Worm (Caenorhabditis elegans) whole organism, L1 larva: ENCODE measurements around the gene C12D12.1.

Source experiments
- C16A3.4 ChIP-seq: fragments of 150-350 bp; optimal IDR thresholded peaks from 2 replicates; lab custom pipeline; 2014; ENCODE audit warnings: missing biosample characterization, missing genetic modification characterization
- C34B4.2 ChIP-seq: sonication (generic microtip); optimal IDR thresholded peaks from 2 replicates; lab custom pipeline; 2017; ENCODE audit warnings: mild to moderate bottlenecking, missing genetic modification characterization, missing compliant biosample characterization
- Y116A8C.19 ChIP-seq: sonication (generic microtip); optimal IDR thresholded peaks from 2 replicates; lab custom pipeline; 2016; ENCODE audit warnings: missing compliant biosample characterization, missing genetic modification characterization, borderline replicate concordance
- ceh-8 ChIP-seq: fragments of 200-800 bp; sonication (Bioruptor generic); optimal IDR thresholded peaks from 2 replicates; lab custom pipeline; 2018; ENCODE audit warnings: mild to moderate bottlenecking, missing genetic modification characterization, moderate library complexity, missing compliant biosample characterization
- dpl-1 ChIP-seq, 3 experiments: fragments of 150-350 bp in 2 of 3; sonication (generic microtip) in 1 of 3; optimal IDR thresholded peaks; 2 replicates each; lab custom pipeline; 2014 to 2017; ENCODE audit warnings: missing biosample characterization in 3 of 3, missing genetic modification characterization in 3 of 3, missing genetic modification reagents in 3 of 3
- dsc-1 ChIP-seq: sonication (generic microtip); optimal IDR thresholded peaks from 2 replicates; lab custom pipeline; 2016; ENCODE audit warnings: mild to moderate bottlenecking, missing genetic modification characterization, missing compliant biosample characterization
- efl-1 ChIP-seq, 4 experiments: fragments of 150-350 bp; optimal IDR thresholded peaks in 3 of 4; peaks in 1 of 4; 1 replicate in 1 of 4; 2 replicates in 3 of 4; lab custom pipeline; 2014; ENCODE audit warnings: missing biosample characterization in 2 of 4, missing genetic modification characterization in 2 of 4, missing genetic modification reagents in 2 of 4
- elt-2 ChIP-seq: sonication (generic microtip); optimal IDR thresholded peaks from 2 replicates; lab custom pipeline; 2016; ENCODE audit warnings: missing genetic modification characterization, mild to moderate bottlenecking, inconsistent platforms, missing compliant biosample characterization, missing genetic modification reagents
- fkh-10 ChIP-seq: sonication (generic microtip); optimal IDR thresholded peaks from 2 replicates; lab custom pipeline; 2017; ENCODE audit warnings: missing biosample characterization, missing genetic modification reagents, missing genetic modification characterization
- fkh-4 ChIP-seq: sonication (generic microtip); optimal IDR thresholded peaks from 2 replicates; lab custom pipeline; 2016; ENCODE audit warnings: missing compliant biosample characterization, missing genetic modification characterization, borderline replicate concordance
- hlh-4 ChIP-seq: sonication (generic microtip); optimal IDR thresholded peaks from 2 replicates; lab custom pipeline; 2016; ENCODE audit warnings: mild to moderate bottlenecking, missing genetic modification characterization, missing compliant biosample characterization
- jun-1 ChIP-seq: fragments of 150-350 bp; optimal IDR thresholded peaks from 2 replicates; lab custom pipeline; 2014; ENCODE audit warnings: missing biosample characterization, missing genetic modification reagents, missing genetic modification characterization
- lin-13 ChIP-seq: fragments of 150-350 bp; optimal IDR thresholded peaks from 2 replicates; lab custom pipeline; 2014; ENCODE audit warnings: missing biosample characterization, missing genetic modification reagents, missing genetic modification characterization
- lin-14 ChIP-seq: fragments of 200-800 bp; sonication (Bioruptor generic); optimal IDR thresholded peaks from 2 replicates; lab custom pipeline; 2018; ENCODE audit warnings: mild to moderate bottlenecking, missing genetic modification characterization, moderate library complexity, missing compliant biosample characterization
- lin-15B ChIP-seq: fragments of 150-350 bp; sonication (generic microtip); optimal IDR thresholded peaks from 3 replicates; lab custom pipeline; 2014; ENCODE audit warnings: missing biosample characterization, missing genetic modification characterization
- lin-35 ChIP-seq, 2 experiments: fragments of 150-350 bp; optimal IDR thresholded peaks; 2 replicates each; lab custom pipeline; 2014; ENCODE audit warnings: missing biosample characterization in 2 of 2, missing genetic modification characterization in 2 of 2, missing genetic modification reagents in 2 of 2
- mef-2 ChIP-seq: fragments of 150-350 bp; optimal IDR thresholded peaks from 2 replicates; lab custom pipeline; 2014; ENCODE audit warnings: missing biosample characterization, missing genetic modification characterization
- nhr-11 ChIP-seq: fragments of 150-350 bp; optimal IDR thresholded peaks from 2 replicates; lab custom pipeline; 2014; ENCODE audit warnings: missing biosample characterization, missing genetic modification characterization
- nhr-12 ChIP-seq: sonication (generic microtip); optimal IDR thresholded peaks from 2 replicates; lab custom pipeline; 2017; ENCODE audit warnings: missing biosample characterization, missing genetic modification characterization
- nhr-19 ChIP-seq: fragments of 200-800 bp; sonication (Bioruptor generic); conservative IDR thresholded peaks from 2 replicates; pipeline ENCODE4 v1.3.6; 2022; ENCODE audit warnings: missing genetic modification characterization, missing compliant biosample characterization
- nhr-20 ChIP-seq: sonication (generic microtip); optimal IDR thresholded peaks from 2 replicates; lab custom pipeline; 2016; ENCODE audit warnings: mild to moderate bottlenecking, missing genetic modification characterization, missing compliant biosample characterization
- nhr-47 ChIP-seq: sonication (generic microtip); optimal IDR thresholded peaks from 2 replicates; lab custom pipeline; 2016; ENCODE audit warnings: mild to moderate bottlenecking, missing genetic modification characterization, moderate library complexity, missing compliant biosample characterization
- nhr-76 ChIP-seq: sonication (generic microtip); optimal IDR thresholded peaks from 2 replicates; lab custom pipeline; 2017; ENCODE audit warnings: missing biosample characterization, missing genetic modification characterization
- nhr-84 ChIP-seq: sonication (generic microtip); optimal IDR thresholded peaks from 2 replicates; lab custom pipeline; 2017; ENCODE audit warnings: missing biosample characterization, missing genetic modification characterization
- pag-3 ChIP-seq: sonication (generic microtip); optimal IDR thresholded peaks from 2 replicates; lab custom pipeline; 2017; ENCODE audit warnings: missing genetic modification characterization, mild to moderate bottlenecking, missing compliant biosample characterization, antibody characterized with exemption, borderline replicate concordance; ENCODE audit not compliant: insufficient read depth
- pax-3 ChIP-seq: fragments of 200-800 bp; sonication (Bioruptor generic); optimal IDR thresholded peaks from 2 replicates; lab custom pipeline; 2018; ENCODE audit warnings: mild to moderate bottlenecking, missing genetic modification characterization, moderate library complexity, missing compliant biosample characterization
- rnt-1 ChIP-seq: sonication (generic microtip); optimal IDR thresholded peaks from 2 replicates; lab custom pipeline; 2016; ENCODE audit warnings: mild to moderate bottlenecking, missing genetic modification characterization, moderate library complexity, missing compliant biosample characterization
- snpc-4 ChIP-seq: fragments of 150-350 bp; optimal IDR thresholded peaks from 2 replicates; lab custom pipeline; 2014; ENCODE audit warnings: missing biosample characterization, missing genetic modification characterization
- sox-4 ChIP-seq: sonication (generic microtip); optimal IDR thresholded peaks from 2 replicates; lab custom pipeline; 2016; ENCODE audit warnings: missing genetic modification characterization, missing compliant biosample characterization
- unc-98 ChIP-seq: fragments of 200-800 bp; sonication (Bioruptor generic); IDR thresholded peaks from 2 replicates; pipeline ENCODE4 v1.3.6; 2022; ENCODE audit warnings: missing genetic modification characterization, missing compliant biosample characterization
- zag-1 ChIP-seq: fragments of 150-350 bp; optimal IDR thresholded peaks from 2 replicates; lab custom pipeline; 2014; ENCODE audit warnings: missing biosample characterization, missing genetic modification characterization
- ztf-11 ChIP-seq, 2 experiments: sonication (generic microtip); optimal IDR thresholded peaks; 2 replicates each; lab custom pipeline; 2016 to 2017; ENCODE audit warnings: missing genetic modification characterization in 2 of 2, missing biosample characterization in 1 of 2, missing compliant biosample characterization in 1 of 2

C12D12.1 gene

DNA sequence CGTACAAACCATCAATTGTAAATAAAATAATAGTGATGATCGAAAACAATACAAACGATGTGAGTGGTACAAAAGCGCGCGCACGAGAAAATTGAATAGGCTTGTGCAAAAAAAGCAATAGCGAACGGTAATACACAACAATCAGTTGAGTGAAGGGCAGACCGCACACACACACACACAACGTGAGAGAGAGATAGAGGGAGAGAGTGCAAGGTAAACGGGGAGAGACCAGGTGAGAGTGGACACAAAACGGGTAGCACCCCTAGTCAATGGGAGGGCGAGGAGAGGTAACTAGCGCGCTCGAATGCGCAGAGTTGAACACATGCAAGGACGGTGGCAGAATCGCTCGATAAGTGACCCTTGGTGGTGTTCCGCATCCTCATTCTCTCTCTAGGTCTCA lies 26.8 kb upstream of the C12D12.1 start (continued):
- no peak for TF ChIP-seq efl-1 (optimal IDR thresholded peaks at IDR 0.05; lab: Kevin White, UChicago)
- peak in 1 of 2 experiments; percentile 30 for TF ChIP-seq efl-1 (GFP tag; optimal IDR thresholded peaks at IDR 0.05 in 1 of 2; lab: Kevin White, UChicago)
- TF ChIP-seq C16A3.4 (tag; lab: Kevin White, UChicago): no peak
- no peak for TF ChIP-seq nhr-20 (tag; lab: Kevin White, UChicago)
- no peak for TF ChIP-seq pax-3 (tag; lab: Kevin White, UChicago)
- no peak for TF ChIP-seq fkh-10 (GFP tag; lab: Kevin White, UChicago)
- TF ChIP-seq lin-35 (GFP tag; optimal IDR thresholded peaks at IDR 0.05; lab: Kevin White, UChicago): peak in 1 of 2 experiments; percentile 18
- TF ChIP-seq Y116A8C.19: no peak
- no peak for TF ChIP-seq dpl-1 (GFP tag; optimal IDR thresholded peaks at IDR 0.05; lab: Kevin White, UChicago)

DNA sequence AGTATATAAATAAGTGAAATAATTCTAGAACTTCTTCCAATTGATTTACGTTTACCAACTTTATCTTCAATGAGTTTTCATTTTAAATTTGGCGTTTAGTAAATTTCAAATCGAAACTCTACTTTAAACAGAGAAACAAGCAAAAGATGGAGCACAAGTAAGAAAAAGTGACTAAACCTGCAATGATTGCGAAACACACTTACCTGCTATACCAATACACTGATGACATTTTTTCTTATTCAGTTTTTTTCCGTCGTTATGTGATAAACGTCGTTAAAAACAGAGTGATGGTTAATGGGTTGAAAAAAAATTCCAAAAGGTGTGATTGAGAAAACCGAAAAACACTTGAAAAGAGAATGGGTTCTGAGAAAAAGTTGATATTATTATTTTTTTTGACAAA lies 25.3 kb upstream of the C12D12.1 start:
- no peak for TF ChIP-seq lin-13
- no peak for TF ChIP-seq ceh-8 (GFP tag; lab: Kevin White, UChicago)
- TF ChIP-seq mef-2 (tag; lab: Kevin White, UChicago): no peak
- no peak for TF ChIP-seq efl-1 (optimal IDR thresholded peaks at IDR 0.05; lab: Kevin White, UChicago)
- TF ChIP-seq efl-1 (GFP tag; optimal IDR thresholded peaks at IDR 0.05 in 1 of 2; lab: Kevin White, UChicago): no peak
- no peak for TF ChIP-seq nhr-19 (GFP tag; lab: Robert Waterston, UW)
- TF ChIP-seq rnt-1 (tag; lab: Kevin White, UChicago): no peak

DNA sequence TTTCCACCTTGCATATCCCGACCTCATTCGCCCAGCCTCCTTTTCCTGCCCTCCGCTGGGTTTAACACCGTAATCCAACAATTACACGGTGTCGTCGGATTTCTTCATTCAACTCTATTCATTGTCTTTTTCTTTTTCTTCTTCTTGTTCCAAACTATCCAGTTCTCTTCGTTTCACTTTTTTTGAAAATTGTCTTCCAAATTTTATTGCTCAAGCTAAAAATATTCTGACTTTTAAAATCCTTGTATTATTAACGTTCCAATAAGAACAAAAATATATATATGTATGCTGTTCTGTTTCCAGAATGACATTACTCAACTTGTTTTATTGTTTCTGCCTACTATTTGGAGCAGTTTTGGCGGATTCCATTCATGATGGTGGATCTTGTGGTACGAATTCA lies 19.1 kb upstream of the C12D12.1 start, which contains the start of gene wrt-6:
TSS of gene wrt-6 (plus strand) at position 301 of the 400 bp plus-strand sequence.
- no peak for TF ChIP-seq zag-1
- no peak for TF ChIP-seq nhr-12 (tag; lab: Kevin White, UChicago)

DNA sequence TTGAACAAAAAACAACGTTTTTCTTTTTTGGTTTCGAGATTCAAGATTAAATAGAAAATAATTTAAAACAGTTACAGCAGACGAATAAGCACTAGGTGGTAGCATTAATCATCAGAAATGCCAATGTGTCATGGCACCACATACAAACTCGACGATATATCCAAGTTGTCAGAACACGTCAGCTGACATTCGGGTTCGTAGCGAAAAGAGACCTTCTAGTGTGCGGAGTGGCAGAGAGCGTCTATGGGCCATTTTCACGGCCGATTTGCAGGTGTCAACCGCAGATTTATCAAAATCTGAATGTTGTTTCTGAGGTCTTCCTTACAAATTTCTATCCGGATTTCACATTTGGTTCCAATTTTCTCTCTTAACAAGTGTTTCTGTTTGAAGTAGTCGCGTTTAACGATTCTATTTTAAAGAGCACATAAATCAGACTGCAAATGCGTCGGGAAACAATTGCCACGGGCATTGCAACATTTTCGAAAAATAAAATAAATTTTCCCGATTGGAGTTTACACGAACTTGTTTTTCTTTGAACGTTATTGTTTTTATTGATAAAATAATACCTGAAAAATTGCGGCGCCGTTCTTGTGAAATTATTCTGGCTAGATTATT lies 10.9 kb upstream of the C12D12.1 start:
- no peak for TF ChIP-seq nhr-84 (tag; lab: Kevin White, UChicago)
- no peak for TF ChIP-seq ztf-11 (tag; optimal IDR thresholded peaks at IDR 0.05; lab: Kevin White, UChicago)
- TF ChIP-seq nhr-11: no peak
- TF ChIP-seq rnt-1 (tag; lab: Kevin White, UChicago): peak; percentile 11
- TF ChIP-seq pag-3 (tag; lab: Kevin White, UChicago): peak; percentile 83
- peak; percentile 82 for TF ChIP-seq dsc-1 (tag; lab: Kevin White, UChicago)
- TF ChIP-seq fkh-4: peak; percentile 22

DNA sequence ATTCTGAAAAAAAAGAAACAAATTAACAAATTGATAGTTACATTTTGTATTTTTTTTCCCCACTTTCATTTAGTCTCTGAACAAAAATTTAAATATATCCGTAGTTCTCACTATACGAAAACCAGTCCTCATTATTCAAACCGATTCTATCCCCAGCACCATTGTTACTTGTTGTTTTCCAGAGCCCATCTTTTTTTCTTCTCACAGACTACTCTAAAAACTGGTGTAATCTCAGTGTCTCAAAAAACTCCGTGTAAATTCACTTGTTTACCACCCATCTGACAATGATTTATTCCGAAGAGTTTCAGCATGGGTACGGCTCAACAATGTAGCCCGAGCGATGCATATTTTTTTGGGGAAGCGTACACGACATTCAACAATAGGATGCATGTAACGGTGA lies 10.1 kb upstream of the C12D12.1 start, which contains the start of gene C12D12.3:
TSS of gene C12D12.3 (plus strand) at position 301 of the 400 bp plus-strand sequence.
- TF ChIP-seq snpc-4 (tag; lab: Kevin White, UChicago) (no peak), C16A3.4 (tag; lab: Kevin White, UChicago) (no peak), hlh-4 (no peak), elt-2 (tag; lab: Kevin White, UChicago) (no peak), lin-15B (tag; lab: Kevin White, UChicago) (no peak), lin-14 (GFP tag; lab: Kevin White, UChicago) (no peak), nhr-47 (tag; lab: Kevin White, UChicago) (no peak), nhr-12 (tag; lab: Kevin White, UChicago) (no peak), nhr-76 (no peak), C34B4.2 (tag; lab: Kevin White, UChicago) (no peak), nhr-20 (tag; lab: Kevin White, UChicago) (no peak), fkh-10 (GFP tag; lab: Kevin White, UChicago) (no peak), rnt-1 (tag; lab: Kevin White, UChicago) (no peak), jun-1 (tag; lab: Kevin White, UChicago) (no peak), sox-4 (no peak), lin-35 (GFP tag; optimal IDR thresholded peaks at IDR 0.05; lab: Kevin White, UChicago) (no peak), unc-98 (GFP tag; lab: Robert Waterston, UW) (no peak), dpl-1 (GFP tag; optimal IDR thresholded peaks at IDR 0.05; lab: Kevin White, UChicago) (no peak)
